Worm (Caenorhabditis elegans) whole organism, L4 larva: Measurements from ENCODE around the gene T01D1.5.

ENCODE experiments used
- D1046.2 ChIP-seq: fragments of 200-800 bp; sonication (Bioruptor generic); IDR thresholded peaks from 2 replicates; pipeline ENCODE4 v1.3.6; 2022; ENCODE audit warnings: missing genetic modification characterization, missing compliant biosample characterization
- F44E2.7 ChIP-seq: fragments of 200-800 bp; sonication (Bioruptor generic); IDR thresholded peaks from 2 replicates; pipeline ENCODE4 v2.1.2; 2022; ENCODE audit warnings: missing genetic modification characterization, missing compliant biosample characterization
- T20F7.1 ChIP-seq: fragments of 200-800 bp; sonication (Bioruptor generic); optimal IDR thresholded peaks from 2 replicates; lab custom pipeline; 2018; ENCODE audit warnings: mild to moderate bottlenecking, missing genetic modification characterization, missing compliant biosample characterization
- T26A8.4 ChIP-seq: fragments of 200-800 bp; sonication (Bioruptor generic); IDR thresholded peaks from 2 replicates; pipeline ENCODE4 v1.3.6; 2022; ENCODE audit warnings: missing genetic modification characterization, missing compliant biosample characterization
- Y48G9A.11 ChIP-seq: fragments of 200-800 bp; sonication (Bioruptor generic); IDR thresholded peaks from 2 replicates; pipeline ENCODE4 v1.3.6; 2022; ENCODE audit warnings: missing genetic modification reagents, missing genetic modification characterization, missing compliant biosample characterization
- Y5F2A.4 ChIP-seq: fragments of 200-800 bp; sonication (Bioruptor generic); optimal IDR thresholded peaks from 2 replicates; lab custom pipeline; 2018; ENCODE audit warnings: mild to moderate bottlenecking, missing genetic modification characterization, missing compliant biosample characterization
- Y75B8A.6 ChIP-seq: fragments of 200-800 bp; sonication (Bioruptor generic); IDR thresholded peaks from 2 replicates; pipeline ENCODE4 v1.3.6; 2022; ENCODE audit warnings: missing genetic modification reagents, missing genetic modification characterization, missing compliant biosample characterization
- ZK337.2 ChIP-seq: fragments of 200-800 bp; sonication (Bioruptor generic); IDR thresholded peaks from 2 replicates; pipeline ENCODE4 v1.3.6; 2022; ENCODE audit warnings: missing genetic modification reagents, missing genetic modification characterization, missing compliant biosample characterization
- ZK546.5 ChIP-seq, 2 experiments: sonication (generic microtip); optimal IDR thresholded peaks; 2 replicates each; lab custom pipeline; 2017; ENCODE audit warnings: missing biosample characterization in 2 of 2, missing genetic modification characterization in 2 of 2
- aha-1 ChIP-seq: fragments of 150-350 bp; peaks from one replicate; lab custom pipeline; 2014; ENCODE audit warnings: missing biosample characterization, missing genetic modification characterization
- aly-2 ChIP-seq: sonication (generic microtip); optimal IDR thresholded peaks from 2 replicates; lab custom pipeline; 2018; ENCODE audit warnings: missing biosample characterization, missing genetic modification characterization
- ceh-28 ChIP-seq: fragments of 150-350 bp; optimal IDR thresholded peaks from 2 replicates; lab custom pipeline; 2014; ENCODE audit warnings: missing biosample characterization, missing genetic modification reagents, missing genetic modification characterization
- ceh-32 ChIP-seq: sonication (generic microtip); optimal IDR thresholded peaks from 2 replicates; lab custom pipeline; 2016; ENCODE audit warnings: mild to moderate bottlenecking, missing genetic modification characterization, missing compliant biosample characterization; ENCODE audit not compliant: poor library complexity
- ces-1 ChIP-seq: fragments of 150-350 bp; sonication (generic microtip); optimal IDR thresholded peaks from 4 replicates; lab custom pipeline; 2014; ENCODE audit warnings: missing biosample characterization, missing genetic modification reagents, missing genetic modification characterization
- daf-16 ChIP-seq, 3 experiments: sonication (generic microtip); optimal IDR thresholded peaks; 2 replicates each; lab custom pipeline; 2016 to 2017; ENCODE audit warnings: missing genetic modification characterization in 3 of 3, missing genetic modification reagents in 3 of 3, mild to moderate bottlenecking in 2 of 3, missing compliant biosample characterization in 2 of 3, missing biosample characterization in 1 of 3, moderate library complexity in 1 of 3
- daf-8 ChIP-seq: fragments of 200-800 bp; sonication (Bioruptor generic); IDR thresholded peaks from 2 replicates; pipeline ENCODE4 v1.3.6; 2022; ENCODE audit warnings: missing genetic modification characterization, missing compliant biosample characterization
- dmd-6 ChIP-seq: fragments of 200-800 bp; sonication (Bioruptor generic); IDR thresholded peaks from 2 replicates; pipeline ENCODE4 v1.3.6; 2022; ENCODE audit warnings: missing genetic modification reagents, missing genetic modification characterization, missing compliant biosample characterization
- egl-27 ChIP-seq: sonication (generic microtip); optimal IDR thresholded peaks from 3 replicates; lab custom pipeline; 2017; ENCODE audit warnings: missing biosample characterization, missing genetic modification reagents, missing genetic modification characterization
- egl-43 ChIP-seq: fragments of 200-800 bp; sonication (Bioruptor generic); IDR thresholded peaks from 2 replicates; pipeline ENCODE4 v1.3.6; 2022; ENCODE audit warnings: missing genetic modification reagents, missing genetic modification characterization, missing compliant biosample characterization
- fkh-10 ChIP-seq: fragments of 150-350 bp; optimal IDR thresholded peaks from 2 replicates; lab custom pipeline; 2014; ENCODE audit warnings: missing biosample characterization, missing genetic modification reagents, missing genetic modification characterization
- fos-1 ChIP-seq: fragments of 150-350 bp; optimal IDR thresholded peaks from 2 replicates; lab custom pipeline; 2014; ENCODE audit warnings: missing biosample characterization, missing genetic modification characterization
- jun-1 ChIP-seq: fragments of 150-350 bp; optimal IDR thresholded peaks from 2 replicates; lab custom pipeline; 2014; ENCODE audit warnings: missing biosample characterization, missing genetic modification reagents, missing genetic modification characterization
- lin-1 ChIP-seq: fragments of 200-800 bp; sonication (Bioruptor generic); IDR thresholded peaks from 2 replicates; pipeline ENCODE4 v1.3.6; 2022; ENCODE audit warnings: missing genetic modification reagents, missing genetic modification characterization, missing compliant biosample characterization
- lsy-2 ChIP-seq, 2 experiments: fragments of 150-350 bp in 1 of 2; sonication (generic microtip) in 1 of 2; optimal IDR thresholded peaks; 2 replicates each; lab custom pipeline; 2014 to 2017; ENCODE audit warnings: missing biosample characterization in 2 of 2, missing genetic modification characterization in 2 of 2
- mdl-1 ChIP-seq, 2 experiments: fragments of 150-350 bp in 1 of 2; sonication (generic microtip) in 1 of 2; optimal IDR thresholded peaks; 2 replicates each; lab custom pipeline; 2014 to 2017; ENCODE audit warnings: missing biosample characterization in 2 of 2, missing genetic modification characterization in 2 of 2
- mdt-29 ChIP-seq: fragments of 200-800 bp; sonication (Bioruptor generic); IDR thresholded peaks from 2 replicates; pipeline ENCODE4 v1.3.6; 2022; ENCODE audit warnings: missing genetic modification reagents, missing genetic modification characterization, missing compliant biosample characterization
- mep-1 ChIP-seq: fragments of 150-350 bp; sonication (generic microtip); optimal IDR thresholded peaks from 3 replicates; lab custom pipeline; 2014; ENCODE audit warnings: missing biosample characterization, missing genetic modification characterization
- mes-2 ChIP-seq: sonication (generic microtip); optimal IDR thresholded peaks from 2 replicates; lab custom pipeline; 2016; ENCODE audit warnings: missing genotype, mild to moderate bottlenecking, missing genetic modification characterization, missing compliant biosample characterization; ENCODE audit not compliant: poor library complexity, severe bottlenecking
- nhr-102 ChIP-seq: sonication (generic microtip); optimal IDR thresholded peaks from 2 replicates; lab custom pipeline; 2016; ENCODE audit warnings: mild to moderate bottlenecking, missing genetic modification characterization, moderate library complexity, missing compliant biosample characterization
- nhr-11 ChIP-seq: fragments of 150-350 bp; optimal IDR thresholded peaks from 2 replicates; lab custom pipeline; 2014; ENCODE audit warnings: missing biosample characterization, missing genetic modification characterization
- nhr-111 ChIP-seq: fragments of 200-800 bp; sonication (Bioruptor generic); optimal IDR thresholded peaks from 2 replicates; lab custom pipeline; 2018; ENCODE audit warnings: mild to moderate bottlenecking, missing genetic modification characterization, missing compliant biosample characterization
- nhr-237 ChIP-seq: sonication (generic microtip); optimal IDR thresholded peaks from 2 replicates; lab custom pipeline; 2017; ENCODE audit warnings: missing biosample characterization, missing genetic modification characterization
- nhr-41 ChIP-seq: fragments of 200-800 bp; sonication (Bioruptor generic); IDR thresholded peaks from 2 replicates; pipeline ENCODE4 v1.3.6; 2022; ENCODE audit warnings: missing genetic modification reagents, missing genetic modification characterization, missing compliant biosample characterization
- nhr-42 ChIP-seq: fragments of 200-800 bp; sonication (Bioruptor generic); IDR thresholded peaks from 2 replicates; pipeline ENCODE4 v1.3.6; 2022; ENCODE audit warnings: missing genetic modification characterization, missing compliant biosample characterization
- nhr-76 ChIP-seq: fragments of 150-350 bp; optimal IDR thresholded peaks from 2 replicates; lab custom pipeline; 2014; ENCODE audit warnings: missing biosample characterization, missing genetic modification characterization
- saeg-2 ChIP-seq: fragments of 200-800 bp; sonication (Bioruptor generic); IDR thresholded peaks from 2 replicates; pipeline ENCODE4 v1.3.6; 2022; ENCODE audit warnings: missing genetic modification reagents, missing genetic modification characterization, missing compliant biosample characterization
- set-16 ChIP-seq: fragments of 200-800 bp; sonication (Bioruptor generic); IDR thresholded peaks from 2 replicates; pipeline ENCODE4 v1.3.6; 2022; ENCODE audit warnings: missing genetic modification reagents, missing genetic modification characterization, missing compliant biosample characterization
- skn-1 ChIP-seq: fragments of 150-350 bp; optimal IDR thresholded peaks from 2 replicates; lab custom pipeline; 2014; ENCODE audit warnings: missing biosample characterization, missing genetic modification characterization
- snpc-1.2 ChIP-seq: fragments of 200-800 bp; sonication (Bioruptor generic); IDR thresholded peaks from 2 replicates; pipeline ENCODE4 v1.3.6; 2022; ENCODE audit warnings: missing genetic modification reagents, missing genetic modification characterization, missing compliant biosample characterization
- spr-1 ChIP-seq: sonication (generic microtip); optimal IDR thresholded peaks from 2 replicates; lab custom pipeline; 2016; ENCODE audit warnings: mild to moderate bottlenecking, missing genetic modification characterization, missing compliant biosample characterization
- tra-1 ChIP-seq: fragments of 200-800 bp; sonication (Bioruptor generic); IDR thresholded peaks from 2 replicates; pipeline ENCODE4 v1.3.6; 2022; ENCODE audit warnings: missing genetic modification reagents, missing genetic modification characterization, missing compliant biosample characterization
- unc-39 ChIP-seq: sonication (generic microtip); optimal IDR thresholded peaks from 2 replicates; lab custom pipeline; 2017; ENCODE audit warnings: missing biosample characterization, missing genetic modification characterization
- unc-62 ChIP-seq, 3 experiments: fragments of 150-350 bp in 1 of 3; sonication (generic microtip); optimal IDR thresholded peaks in 2 of 3; peaks in 1 of 3; 1 replicate in 1 of 3; 2 replicates in 2 of 3; lab custom pipeline; 2014 to 2017; ENCODE audit warnings: missing biosample characterization in 3 of 3, missing genetic modification characterization in 3 of 3, missing genetic modification reagents in 3 of 3, missing genotype in 1 of 3
- vab-7 ChIP-seq: fragments of 200-800 bp; sonication (Bioruptor generic); IDR thresholded peaks from 2 replicates; pipeline ENCODE4 v1.3.6; 2022; ENCODE audit warnings: missing genetic modification reagents, missing genetic modification characterization, missing compliant biosample characterization
- zip-2 ChIP-seq: fragments of 150-350 bp; optimal IDR thresholded peaks from 2 replicates; lab custom pipeline; 2014; ENCODE audit warnings: missing biosample characterization, missing genetic modification characterization
- ztf-7 ChIP-seq: fragments of 150-350 bp; optimal IDR thresholded peaks from 2 replicates; lab custom pipeline; 2014; ENCODE audit warnings: missing biosample characterization, missing genetic modification characterization

Gene T01D1.5

ce11 chrII:219846-220503 is 31.1 kb upstream of the T01D1.5 start (continued):
- no peak for TF ChIP-seq T20F7.1 (GFP tag; lab: Kevin White, UChicago)
- TF ChIP-seq saeg-2 (GFP tag; lab: Robert Waterston, UW) = no peak
- TF ChIP-seq jun-1 = no peak
- no peak for TF ChIP-seq mdl-1 (tag; optimal IDR thresholded peaks at IDR 0.05; lab: Kevin White, UChicago)
- TF ChIP-seq nhr-42 (GFP tag; lab: Robert Waterston, UW) = no peak
- no peak for TF ChIP-seq T26A8.4 (GFP tag; lab: Robert Waterston, UW)
- no peak for TF ChIP-seq ces-1 (GFP tag; lab: Kevin White, UChicago)
- no peak for TF ChIP-seq nhr-102 (tag; lab: Kevin White, UChicago)
- no peak for TF ChIP-seq ceh-32 (tag; lab: Kevin White, UChicago)
- TF ChIP-seq daf-8 (GFP tag; lab: Robert Waterston, UW) = 0 out of 2 replicates have a peak, but pooled peaks have one; percentile 41
- TF ChIP-seq ZK546.5 (tag; optimal IDR thresholded peaks at IDR 0.05; lab: Kevin White, UChicago) = no peak
- TF ChIP-seq spr-1 = no peak
- TF ChIP-seq Y5F2A.4 (GFP tag; lab: Kevin White, UChicago) = no peak
- no peak for TF ChIP-seq mdt-29 (GFP tag; lab: Robert Waterston, UW)
- TF ChIP-seq fos-1 (tag; lab: Kevin White, UChicago) = no peak
- TF ChIP-seq unc-39 (tag; lab: Kevin White, UChicago) = no peak
- no peak for TF ChIP-seq lin-1 (GFP tag; lab: Robert Waterston, UW)

ce11 chrII:217308-217707 is 28.4 kb upstream of the T01D1.5 start:
- no peak for TF ChIP-seq Y48G9A.11 (GFP tag; lab: Robert Waterston, UW)
- TF ChIP-seq egl-27 = no peak
- peak; percentile 97 for TF ChIP-seq aha-1
- TF ChIP-seq egl-43 (GFP tag; lab: Robert Waterston, UW) = no peak

- TF ChIP-seq ceh-28 (tag; lab: Kevin White, UChicago) (no peak), nhr-111 (GFP tag; lab: Kevin White, UChicago) (peak; percentile 47), set-16 (GFP tag; lab: Robert Waterston, UW) (no peak), mdl-1 (tag; optimal IDR thresholded peaks at IDR 0.05; lab: Kevin White, UChicago) (no peak), T20F7.1 (GFP tag; lab: Kevin White, UChicago) (no peak), Y48G9A.11 (GFP tag; lab: Robert Waterston, UW) (peak; percentile 83), F44E2.7 (GFP tag; lab: Robert Waterston, UW) (no peak), daf-8 (GFP tag; lab: Robert Waterston, UW) (no peak), tra-1 (GFP tag; lab: Robert Waterston, UW) (peak; percentile 72), aha-1 (peak; percentile 99), vab-7 (GFP tag; lab: Robert Waterston, UW) (peak; percentile 72), mes-2 (tag; lab: Kevin White, UChicago) (peak; percentile 96), daf-16 (GFP tag; optimal IDR thresholded peaks at IDR 0.05; lab: Kevin White, UChicago) (peak in 1 of 2 experiments; percentile 55), daf-16 (tag; optimal IDR thresholded peaks at IDR 0.05; lab: Kevin White, UChicago) (peak; percentile 35), mep-1 (tag; lab: Kevin White, UChicago) (peak; percentile 93), Y75B8A.6 (GFP tag; lab: Robert Waterston, UW) (peak; percentile 93), nhr-237 (tag; lab: Kevin White, UChicago) (no peak), aly-2 (tag; lab: Kevin White, UChicago) (no peak), skn-1 (tag; lab: Kevin White, UChicago) (no peak), unc-62 (GFP tag; optimal IDR thresholded peaks at IDR 0.05 in 1 of 2; lab: Kevin White, UChicago) (peak in 1 of 2 experiments; percentile 74), unc-62 (tag; optimal IDR thresholded peaks at IDR 0.05; lab: Kevin White, UChicago) (no peak), zip-2 (tag; lab: Kevin White, UChicago) (peak; percentile 74), fkh-10 (GFP tag; lab: Kevin White, UChicago) (peak; percentile 90), nhr-41 (GFP tag; lab: Robert Waterston, UW) (peak; percentile 57), ztf-7 (peak; percentile 89), nhr-11 (tag; lab: Kevin White, UChicago) (peak; percentile 89), lin-1 (GFP tag; lab: Robert Waterston, UW) (peak; percentile 70), lsy-2 (tag; optimal IDR thresholded peaks at IDR 0.05; lab: Kevin White, UChicago) (peak; percentile 36 to 95), snpc-1.2 (GFP tag; lab: Robert Waterston, UW) (peak; percentile 78), dmd-6 (GFP tag; lab: Robert Waterston, UW) (peak; percentile 87), D1046.2 (GFP tag; lab: Robert Waterston, UW) (peak; percentile 77; the same call in 1 of the 2 replicates), ZK337.2 (peak; percentile 82), nhr-76 (tag; lab: Kevin White, UChicago) (peak; percentile 33)
Measured at ce11 chrII:216598-216997, 27.7 kb upstream of the T01D1.5 start, which contains the start of gene F48A11.4. F48A11.4 (minus strand) TSS chrII:216621.
